Fruit fly (Drosophila melanogaster) ovary, adult (tissue): ENCODE data around the gene Dscam2.

Experiments used
- CG17801 ChIP-seq: fragments of 200-800 bp; optimal IDR thresholded peaks from 2 replicates; lab custom pipeline; 2019; ENCODE audit warnings: missing biosample characterization, mild to moderate bottlenecking, missing genetic modification characterization, moderate library complexity; ENCODE audit not compliant: partially characterized antibody

The Dscam2 gene

DNA sequence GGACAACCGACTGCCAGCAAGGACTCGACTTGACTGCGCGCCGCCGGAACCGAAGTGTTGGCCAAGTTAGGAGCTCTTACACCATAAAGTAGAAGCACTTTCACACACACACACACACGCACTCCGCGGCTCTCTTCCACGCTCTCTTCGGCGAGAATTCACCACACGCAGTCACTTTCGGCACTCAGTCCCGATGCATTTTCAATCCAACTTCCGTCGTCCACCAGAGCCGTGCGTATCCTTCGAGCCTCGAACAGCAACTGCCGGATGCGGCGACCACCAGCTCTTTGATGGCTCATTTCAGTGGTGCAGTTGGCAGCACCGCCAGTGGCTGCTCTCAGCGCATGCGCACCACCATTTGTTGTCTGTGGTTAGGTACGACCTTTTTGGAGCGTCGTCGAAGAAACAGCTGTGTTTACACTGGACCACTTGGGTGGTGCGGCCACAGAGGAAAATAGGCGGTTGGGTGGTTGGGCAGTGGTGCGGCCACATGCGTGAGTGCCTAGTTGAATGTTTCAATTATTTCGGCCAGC is at the start of gene Dscam2:
Gene Dscam2, minus strand, starts transcription at position 264 of the 533 bp plus-strand sequence.
- no peak for TF ChIP-seq CG17801 (GFP tag; lab: Kevin White, UChicago)

DNA sequence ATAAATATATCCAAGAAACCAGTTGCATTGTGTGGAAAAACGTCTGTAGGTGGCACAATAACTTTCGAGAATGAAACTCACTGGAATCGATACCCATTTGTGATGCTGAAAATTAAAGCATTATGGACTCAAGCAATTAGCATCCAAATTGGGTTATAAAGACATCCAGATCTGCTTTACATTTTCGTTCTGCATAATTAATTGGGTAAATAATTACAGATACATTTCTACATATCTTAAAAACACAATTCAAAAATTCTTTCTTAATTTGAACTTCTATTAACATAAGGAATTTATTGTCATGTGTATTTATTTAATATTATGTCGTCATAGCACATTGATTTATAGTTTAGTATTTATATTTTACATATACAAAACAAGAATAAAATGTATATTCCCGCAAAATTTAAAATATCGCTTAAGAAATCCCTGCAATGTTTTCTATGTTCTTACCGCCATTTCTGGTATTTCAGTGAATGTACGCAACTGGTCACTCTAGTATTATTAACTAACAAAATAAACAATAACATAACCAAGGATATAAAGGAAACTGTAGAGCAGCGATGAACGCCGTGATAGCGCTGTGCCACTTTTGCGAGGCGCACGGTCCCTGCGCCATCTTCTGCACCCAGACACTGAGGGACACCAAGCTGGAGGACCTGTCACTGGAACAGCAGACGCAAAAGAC is 48.5 kb upstream of the Dscam2 start, which contains the start of the genes CG14829 and BHD:
Gene CG14829, minus strand, starts transcription at position 51 of the 688 bp plus-strand sequence.
Gene BHD, plus strand, starts transcription at position 471 of the 688 bp plus-strand sequence.
- no peak for TF ChIP-seq CG17801 (GFP tag; lab: Kevin White, UChicago)

DNA sequence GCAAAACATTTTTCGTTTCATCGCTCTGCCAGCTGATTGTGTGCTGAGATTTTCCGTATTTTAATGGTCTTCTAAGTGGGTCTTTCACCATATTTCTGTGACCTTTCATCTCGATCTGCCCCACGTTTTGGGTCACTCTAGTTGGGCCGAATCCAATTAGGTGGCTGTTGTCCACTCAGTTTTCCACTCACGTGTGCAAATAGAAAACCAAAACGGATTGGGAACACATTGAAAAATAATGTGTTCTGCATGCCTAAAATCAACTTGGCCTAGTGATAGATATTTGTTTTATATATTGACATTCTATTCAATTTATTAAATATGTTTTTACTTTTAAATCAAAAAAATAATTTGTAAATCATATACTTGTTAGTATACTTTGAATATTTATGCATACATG is 44.5 kb upstream of the Dscam2 start, which contains the start of gene CG14826:
Gene CG14826, plus strand, starts transcription at position 301 of the 400 bp plus-strand sequence.
- no peak for TF ChIP-seq CG17801 (GFP tag; lab: Kevin White, UChicago)

DNA sequence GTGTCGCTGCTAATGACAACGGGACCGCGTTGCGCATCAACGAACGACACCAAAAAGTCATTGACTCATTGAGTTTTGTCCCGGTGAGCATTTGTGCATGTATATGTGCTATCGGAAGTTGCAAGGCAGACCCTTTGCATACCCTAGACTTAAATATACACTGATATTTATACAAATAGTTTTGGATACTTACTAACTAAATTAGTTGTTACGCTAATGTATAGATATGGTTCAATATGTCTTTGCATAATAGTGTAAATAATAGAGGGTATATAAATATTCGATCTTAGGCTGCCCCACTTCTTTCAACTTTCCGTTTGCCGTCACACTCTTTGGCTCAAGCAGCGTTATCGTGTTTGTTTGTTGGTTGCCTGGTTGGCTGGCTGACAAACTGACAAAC is 1.5 kb upstream of the Dscam2 start:
- TF ChIP-seq CG17801 (GFP tag; lab: Kevin White, UChicago) = no peak

DNA sequence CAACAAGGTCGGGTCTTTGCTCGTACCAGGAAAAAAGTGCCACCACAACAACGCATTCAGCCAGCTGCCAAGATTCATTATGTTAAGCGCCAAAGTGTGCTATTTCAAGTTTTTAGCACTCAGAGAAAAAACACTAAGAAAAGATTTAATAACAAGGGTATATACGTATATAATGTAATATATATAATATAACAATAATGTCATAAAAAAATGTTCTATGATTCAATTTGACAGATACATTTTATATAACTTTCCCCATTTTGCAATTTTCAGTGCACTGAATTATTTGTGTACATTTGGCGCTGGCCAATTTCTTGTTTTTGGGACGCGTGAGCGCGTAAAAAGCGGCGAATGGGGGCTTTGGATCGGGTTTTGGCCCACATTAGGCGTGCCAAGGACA is 766 bp upstream of the Dscam2 start:
- TF ChIP-seq CG17801 (GFP tag; lab: Kevin White, UChicago) = no peak

DNA sequence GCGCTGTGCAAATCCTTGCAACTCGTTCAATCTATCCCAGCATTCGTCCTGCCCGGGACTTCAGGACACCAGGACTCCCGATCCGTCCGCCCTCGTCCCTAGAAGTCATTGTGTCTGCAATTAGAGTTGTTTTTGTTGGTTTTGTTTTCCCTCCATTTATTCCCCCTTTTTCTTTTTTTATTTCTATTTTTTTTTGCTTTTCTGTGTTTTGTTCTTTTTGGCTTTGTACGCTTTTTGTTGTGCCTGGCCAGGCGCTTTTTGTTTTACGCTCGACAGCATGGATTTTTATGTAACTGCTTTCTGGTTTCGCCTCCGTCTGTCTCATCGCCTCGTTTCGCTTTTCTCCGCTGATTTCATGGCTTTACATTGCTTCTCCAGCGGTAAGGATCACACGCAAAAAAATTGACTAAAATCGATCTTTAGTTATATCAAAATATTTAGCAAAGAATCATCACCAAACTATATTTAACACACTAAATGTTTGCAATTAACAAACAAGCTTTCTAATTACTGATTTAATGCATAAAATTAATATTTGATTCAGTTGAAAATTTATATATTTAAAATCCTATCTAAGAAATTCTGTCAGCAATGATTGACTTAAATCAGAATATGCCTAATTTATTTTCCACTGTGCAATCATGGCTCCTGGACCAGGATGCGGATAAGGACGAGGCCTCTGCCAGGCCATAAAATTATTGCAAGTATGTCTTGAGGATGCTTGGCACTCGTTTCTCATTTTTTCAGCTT is 4.8 kb downstream of the Dscam2 start:
- TF ChIP-seq CG17801 (GFP tag; lab: Kevin White, UChicago) = no peak

DNA sequence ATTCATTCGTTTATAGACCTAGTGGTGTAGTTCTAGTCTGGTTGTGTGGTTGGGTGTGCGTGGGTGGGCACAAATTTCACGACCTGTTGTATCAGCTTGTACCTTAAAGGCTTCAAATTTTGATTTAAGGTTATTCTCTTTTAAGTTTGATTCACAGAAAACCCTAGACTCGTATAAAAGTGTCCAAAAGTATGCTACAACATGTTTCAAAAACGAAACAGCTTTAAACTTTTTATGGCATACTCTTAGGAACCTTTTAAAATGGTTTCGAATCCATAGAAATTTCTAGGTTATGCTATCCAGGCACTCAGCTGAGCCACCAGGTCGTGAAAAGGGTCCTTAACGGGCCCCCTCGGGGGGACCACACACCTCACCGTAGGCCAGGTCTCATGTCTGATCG is 27.8 kb downstream of the Dscam2 start:
- no peak for TF ChIP-seq CG17801 (GFP tag; lab: Kevin White, UChicago)

DNA sequence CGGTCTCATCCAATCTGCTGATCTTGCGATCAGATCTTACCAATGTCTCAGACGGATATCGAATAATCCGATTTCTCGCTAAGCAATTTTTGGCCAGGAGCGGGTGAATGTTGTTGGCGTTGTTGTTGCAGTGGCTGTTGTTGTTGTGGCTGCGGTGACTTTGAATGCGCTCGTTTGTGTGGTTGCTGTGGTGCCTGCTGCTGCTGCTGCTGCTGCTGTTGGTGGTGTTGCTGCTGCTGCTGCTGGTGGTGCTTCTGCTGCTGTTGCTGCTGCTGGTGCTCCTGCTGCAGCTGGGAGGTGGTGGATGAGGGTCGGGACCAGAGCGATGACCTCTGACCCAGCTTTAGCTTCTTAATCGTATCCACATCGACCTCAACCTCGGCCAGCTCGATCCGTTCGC is 28.4 kb downstream of the Dscam2 start:
- no peak for TF ChIP-seq CG17801 (GFP tag; lab: Kevin White, UChicago)

DNA sequence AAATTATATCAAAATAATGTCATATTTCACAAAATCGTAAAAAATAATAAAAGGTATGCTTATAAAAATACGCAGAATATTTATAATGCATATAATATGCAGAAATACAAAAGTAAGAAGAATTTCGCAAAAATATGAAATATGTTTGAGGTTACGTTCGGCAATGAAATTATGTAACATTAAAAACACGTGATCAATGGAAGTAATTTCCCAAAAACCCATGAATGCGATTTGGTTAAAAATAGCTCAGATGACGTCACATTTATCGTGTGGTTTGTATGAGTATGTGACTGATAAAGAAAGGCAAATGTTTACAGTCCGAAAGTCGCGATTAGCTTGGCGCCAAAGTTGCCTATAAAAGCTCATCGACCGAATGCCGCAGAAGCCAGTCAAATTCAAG is 32.0 kb downstream of the Dscam2 start, which contains the start of gene CG8620:
Gene CG8620, plus strand, starts transcription at position 387 of the 400 bp plus-strand sequence.
- no peak for TF ChIP-seq CG17801 (GFP tag; lab: Kevin White, UChicago)

DNA sequence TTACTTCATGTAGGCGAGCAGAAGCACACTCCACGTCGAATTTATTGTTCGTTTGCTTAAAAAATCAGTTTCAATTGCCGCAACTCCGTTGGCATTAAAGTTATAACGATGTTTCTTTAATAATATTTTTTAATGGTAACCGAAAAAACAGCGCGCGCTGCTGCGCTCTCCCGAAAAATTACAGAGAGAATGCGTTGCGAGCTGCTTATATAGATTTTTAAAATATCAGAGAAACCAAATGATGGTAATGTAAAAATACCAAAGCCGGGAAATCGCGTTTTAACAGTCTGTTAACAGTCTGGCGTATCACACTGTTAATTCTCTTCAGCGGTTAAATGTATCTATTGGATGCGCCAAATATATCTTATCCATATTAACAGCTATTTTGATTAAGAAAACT is 32.8 kb downstream of the Dscam2 start, which contains the start of gene corn:
Gene corn, minus strand, starts transcription at position 184 of the 400 bp plus-strand sequence.
- TF ChIP-seq CG17801 (GFP tag; lab: Kevin White, UChicago) = no peak

DNA sequence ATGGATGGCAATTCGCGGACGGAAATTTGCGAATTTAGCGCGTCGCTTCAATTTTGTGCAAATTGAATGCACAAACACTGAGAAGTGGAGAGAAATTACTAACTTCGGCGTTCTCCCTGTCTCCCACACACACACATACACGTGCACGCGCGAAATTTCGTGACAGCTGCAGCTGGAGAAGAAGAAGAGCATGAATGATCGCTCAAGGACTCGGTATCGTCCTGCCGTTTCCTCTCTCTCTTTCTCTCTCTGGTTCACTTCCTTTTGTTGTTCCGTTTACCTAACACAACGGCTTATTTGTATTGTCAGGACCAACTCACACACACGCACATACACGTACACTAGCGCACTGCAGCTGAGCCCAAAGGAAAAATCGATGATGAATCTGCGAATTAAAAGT is 33.5 kb downstream of the Dscam2 start:
- no peak for TF ChIP-seq CG17801 (GFP tag; lab: Kevin White, UChicago)

DNA sequence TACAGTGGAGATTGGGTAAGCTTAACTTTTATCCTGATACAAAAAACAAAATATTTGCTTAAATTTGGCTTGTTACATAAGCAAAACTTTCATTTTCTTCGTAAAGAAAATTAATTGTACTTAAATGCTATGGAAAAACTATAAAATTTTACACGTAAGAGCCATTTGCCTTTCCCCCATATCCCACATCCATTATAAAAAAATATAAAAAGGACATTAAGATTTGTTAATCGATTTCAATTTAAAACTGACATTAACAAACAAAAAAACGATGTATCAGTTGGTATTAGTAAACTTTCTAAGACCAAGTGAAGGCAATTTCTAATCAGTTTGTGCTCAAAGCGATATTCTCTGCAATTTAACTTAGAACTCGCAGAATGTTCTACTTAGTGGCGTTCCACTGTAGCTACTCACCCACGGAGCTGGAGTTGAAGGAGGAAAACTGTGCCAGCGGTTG is 34.2 kb downstream of the Dscam2 start:
- TF ChIP-seq CG17801 (GFP tag; lab: Kevin White, UChicago) = no peak

DNA sequence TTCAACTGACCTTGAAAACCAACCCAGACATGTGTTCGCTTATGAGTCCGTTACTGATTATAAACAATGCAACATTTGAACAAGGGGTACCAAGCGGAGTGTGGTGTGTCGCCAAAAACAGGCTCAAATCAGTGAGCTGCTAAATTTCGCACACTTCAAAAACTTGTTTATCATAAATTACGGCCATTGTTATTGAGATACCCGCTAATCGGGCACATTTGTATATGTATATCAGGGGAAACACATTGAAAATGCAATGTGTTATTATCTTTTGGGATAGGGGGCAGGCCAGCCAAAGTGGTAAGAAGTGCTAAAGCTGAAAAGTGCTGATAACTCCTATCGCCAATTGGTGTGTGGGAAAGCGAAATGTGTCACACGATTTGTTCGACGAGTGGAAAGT is 35.5 kb downstream of the Dscam2 start:
- TF ChIP-seq CG17801 (GFP tag; lab: Kevin White, UChicago) = no peak

DNA sequence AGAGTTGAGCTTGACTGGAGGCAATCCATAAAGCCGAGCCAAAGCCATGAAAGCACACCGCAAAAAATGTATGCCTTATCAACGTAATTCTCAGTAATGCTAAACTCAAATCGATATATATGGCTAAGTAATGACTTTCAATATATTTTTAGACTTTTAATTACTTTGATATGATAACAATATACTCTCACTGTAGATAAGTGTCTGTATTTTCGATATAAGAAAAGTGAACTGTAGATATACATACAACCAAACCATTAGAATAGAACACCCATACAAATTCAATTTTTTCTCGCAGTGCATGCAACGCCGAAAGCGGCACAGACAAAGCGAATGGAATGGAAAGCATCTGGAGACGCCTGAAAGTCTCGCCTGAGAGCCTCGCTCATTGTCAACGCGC is 36.1 kb downstream of the Dscam2 start:
- no peak for TF ChIP-seq CG17801 (GFP tag; lab: Kevin White, UChicago)
